Worm (Caenorhabditis elegans): ENCODE data around the gene clec-254.

DNA sequence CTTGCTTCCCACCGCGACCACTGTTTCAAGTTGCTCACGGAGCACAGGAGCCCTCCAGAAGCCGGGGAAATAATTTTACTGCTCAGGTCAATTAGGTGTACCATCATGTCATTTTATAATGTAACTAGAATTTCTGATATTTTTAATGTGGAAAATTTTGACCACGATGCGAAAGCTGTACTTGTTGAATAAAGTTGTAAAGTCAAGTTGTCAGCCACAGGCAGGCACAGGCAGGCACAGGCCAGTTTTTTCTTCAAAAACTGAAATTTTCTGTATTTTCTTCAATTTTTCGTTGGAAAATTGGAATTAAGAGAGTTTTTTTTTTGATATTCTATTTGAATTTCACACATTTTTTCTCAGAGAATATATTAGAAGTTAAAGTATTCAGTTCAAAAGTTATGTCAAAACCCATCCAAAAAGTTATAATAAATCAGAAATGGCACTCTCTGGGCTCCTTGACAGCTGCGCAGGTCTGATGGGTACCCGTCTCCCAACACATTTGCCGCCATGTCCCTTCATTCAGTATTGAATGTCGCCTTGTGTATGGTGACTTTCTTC is 48.1 kb downstream of the clec-254 start, which contains the start of gene Y17D7C.1:
- no peak for TF ChIP-seq zag-1 (tag; optimal IDR thresholded peaks at IDR 0.05)
- no peak for TF ChIP-seq skn-1 (tag; optimal IDR thresholded peaks at IDR 0.05)
- no peak for TF ChIP-seq blmp-1 (tag; optimal IDR thresholded peaks at IDR 0.05; ENCODE audit: insufficient read depth)
- no peak for TF ChIP-seq elt-1 (tag; optimal IDR thresholded peaks at IDR 0.05)

Measured in whole organism, L2 larva.